Worm (Caenorhabditis elegans): ENCODE measurements around the gene malt-1.

malt-1 gene

DNA sequence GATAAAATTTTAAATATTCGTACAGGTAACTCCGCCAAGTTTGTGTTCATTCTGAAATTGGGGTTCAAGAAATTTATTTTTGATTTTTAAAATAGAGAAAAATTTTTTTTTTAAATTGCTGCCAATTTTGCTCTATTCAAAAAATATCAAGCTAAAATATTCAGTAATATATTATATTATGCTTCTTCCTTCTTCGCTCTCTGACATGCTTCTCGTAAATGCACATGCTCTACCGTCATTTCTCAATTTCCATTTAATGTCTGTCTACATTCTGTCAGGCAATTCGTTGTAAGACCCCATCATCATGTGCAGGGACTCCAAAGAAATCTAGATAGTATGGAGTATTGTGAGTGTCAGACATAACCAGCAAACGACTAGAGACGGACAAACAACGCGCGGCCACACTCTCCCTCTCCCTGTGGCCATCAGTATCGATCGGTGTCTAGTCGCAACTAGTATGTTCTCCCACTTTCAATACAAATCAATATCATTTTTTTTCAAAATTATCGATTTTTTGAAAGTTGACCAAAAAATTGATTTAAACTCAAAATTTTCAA lies at the start of gene malt-1, which contains the start of gene ceh-38:
malt-1 (minus strand) TSS at position 51 of the 557 bp plus-strand sequence.
ceh-38 (plus strand) TSS at position 277 of the 557 bp plus-strand sequence.
- TF ChIP-seq vab-7 (GFP tag; IDR thresholded peaks at IDR 0.05) (peak; percentile 77), mxl-2 (GFP tag; conservative IDR thresholded peaks at IDR 0.05) (no peak), lsy-2 (tag; optimal IDR thresholded peaks at IDR 0.05) (peak; percentile 94 to 97), unc-130 (GFP tag; optimal IDR thresholded peaks at IDR 0.05) (peak; percentile 16), hif-1 (tag; optimal IDR thresholded peaks at IDR 0.05) (peak; percentile 35 to 84), Y5F2A.4 (GFP tag; optimal IDR thresholded peaks at IDR 0.05) (no peak), Y48G9A.11 (GFP tag; IDR thresholded peaks at IDR 0.05) (no peak), spr-1 (tag; optimal IDR thresholded peaks at IDR 0.05) (peak; percentile 83), ceh-44 (GFP tag; IDR thresholded peaks at IDR 0.05) (no peak), nhr-77 (tag; optimal IDR thresholded peaks at IDR 0.05) (peak; percentile 93), T26A8.4 (GFP tag; IDR thresholded peaks at IDR 0.05) (peak; percentile 88), dpl-1 (GFP tag; optimal IDR thresholded peaks at IDR 0.05) (peak; percentile 83), tra-1 (GFP tag; IDR thresholded peaks at IDR 0.05) (peak; percentile 66), lin-39 (tag; optimal IDR thresholded peaks at IDR 0.05) (peak; percentile 65), unc-62 (GFP tag; optimal IDR thresholded peaks at IDR 0.05 in 1 of 2) (peak in 1 of 2 experiments; percentile 100), unc-62 (tag; optimal IDR thresholded peaks at IDR 0.05) (no peak), hlh-11 (tag; optimal IDR thresholded peaks at IDR 0.05) (peak; percentile 96), nhr-41 (GFP tag; IDR thresholded peaks at IDR 0.05) (0 out of 2 replicates have a peak, but pooled peaks have one; percentile 12), ces-1 (GFP tag; optimal IDR thresholded peaks at IDR 0.05) (no peak), daf-16 (GFP tag; optimal IDR thresholded peaks at IDR 0.05) (peak; percentile 32 to 34), daf-16 (tag; optimal IDR thresholded peaks at IDR 0.05) (peak; percentile 90), skn-1 (tag; optimal IDR thresholded peaks at IDR 0.05) (peak; percentile 28), daf-12 (tag; optimal IDR thresholded peaks at IDR 0.05) (no peak), F26F4.8 (GFP tag; conservative IDR thresholded peaks at IDR 0.05) (no peak), R02D3.7 (tag; optimal IDR thresholded peaks at IDR 0.05) (peak; percentile 65), nhr-11 (tag; optimal IDR thresholded peaks at IDR 0.05) (peak; percentile 98), ama-1 (optimal IDR thresholded peaks at IDR 0.05) (no peak), F10B5.3 (tag; optimal IDR thresholded peaks at IDR 0.05) (peak; percentile 74), lim-7 (GFP tag; IDR thresholded peaks at IDR 0.05) (no peak), attf-4 (tag; optimal IDR thresholded peaks at IDR 0.05) (peak; percentile 56), zfp-3 (GFP tag; conservative IDR thresholded peaks at IDR 0.05) (no peak), zag-1 (tag; optimal IDR thresholded peaks at IDR 0.05) (peak; percentile 18), ceh-32 (tag; optimal IDR thresholded peaks at IDR 0.05; ENCODE audit: poor library complexity) (peak; percentile 19), mdt-29 (GFP tag; IDR thresholded peaks at IDR 0.05) (0 out of 2 replicates have a peak, but pooled peaks have one; percentile 31), daf-19 (GFP tag; conservative IDR thresholded peaks at IDR 0.05) (peak; percentile 79), ZK337.2 (GFP tag; IDR thresholded peaks at IDR 0.05) (no peak), zfp-2 (tag; optimal IDR thresholded peaks at IDR 0.05) (peak; percentile 59), nhr-42 (GFP tag; IDR thresholded peaks at IDR 0.05) (0 out of 2 replicates have a peak, but pooled peaks have one; percentile 45), dve-1 (tag; optimal IDR thresholded peaks at IDR 0.05; ENCODE audit: insufficient read depth) (peak; percentile 98), mep-1 (tag; optimal IDR thresholded peaks at IDR 0.05) (peak; percentile 98), hmg-1.1 (GFP tag; IDR thresholded peaks at IDR 0.05) (peak; percentile 96), dmd-8 (GFP tag; IDR thresholded peaks at IDR 0.05) (no peak), egl-43 (GFP tag; IDR thresholded peaks at IDR 0.05) (peak; percentile 45; the same call in 1 of the 2 replicates), nhr-6 (tag; optimal IDR thresholded peaks at IDR 0.05) (peak; percentile 95), fkh-10 (GFP tag; optimal IDR thresholded peaks at IDR 0.05) (peak; percentile 97), nhr-10 (tag; optimal IDR thresholded peaks at IDR 0.05) (peak; percentile 68), dmd-6 (GFP tag; IDR thresholded peaks at IDR 0.05) (peak; percentile 89), gei-8 (GFP tag; optimal IDR thresholded peaks at IDR 0.05) (no peak), saeg-2 (GFP tag; IDR thresholded peaks at IDR 0.05) (0 out of 2 replicates have a peak, but pooled peaks have one; percentile 50), arid-1 (GFP tag; conservative IDR thresholded peaks at IDR 0.05) (peak; percentile 89), pqm-1 (tag; optimal IDR thresholded peaks at IDR 0.05) (peak; percentile 44)

Data from whole organism, L4 larva.